Fruit fly (Drosophila melanogaster) whole organism, embryonic: ENCODE measurements around the gene gb.
A peak's percentile ranks its signal among the peaks of the same experiment; 100 is the strongest.

ENCODE experiments used
- Ada2b ChIP-seq: fragments of 200-800 bp; sonication (Bioruptor generic); IDR thresholded peaks from 2 replicates; pipeline ENCODE4 v1.3.6; 2022; ENCODE audit warnings: missing biosample characterization, missing genetic modification characterization
- Awh ChIP-seq: fragments of 200-800 bp; sonication (Bioruptor generic); IDR thresholded peaks from 2 replicates; pipeline ENCODE4, ENCODE4 v1.3.6; 2022; ENCODE audit warnings: missing biosample characterization, missing genetic modification characterization
- B-H1 ChIP-seq: fragments of 200-800 bp; sonication (Bioruptor generic); IDR thresholded peaks from 3 replicates; pipeline ENCODE4 v1.3.6; 2022; ENCODE audit warnings: missing biosample characterization, missing genetic modification characterization
- BEAF-32 ChIP-seq: fragments of 200-800 bp; sonication (Bioruptor generic); optimal IDR thresholded peaks from 3 replicates; lab custom pipeline; 2017; ENCODE audit warnings: missing biosample characterization, missing genetic modification characterization, mild to moderate bottlenecking, moderate library complexity, missing genetic modification reagents
- Blimp-1 ChIP-seq: fragments of 200-800 bp; sonication (Bioruptor generic); optimal IDR thresholded peaks from 3 replicates; lab custom pipeline; 2018; ENCODE audit warnings: missing biosample characterization, missing genetic modification characterization, mild to moderate bottlenecking, moderate library complexity, missing genetic modification reagents
- CG1024 ChIP-seq: fragments of 200-800 bp; sonication (Bioruptor generic); IDR thresholded peaks from 2 replicates; pipeline ENCODE4 v1.3.6; 2022; ENCODE audit warnings: missing biosample characterization, missing genetic modification characterization
- CG11695 ChIP-seq: fragments of 200-800 bp; sonication (Bioruptor generic); IDR thresholded peaks from 3 replicates; pipeline ENCODE4 v1.3.6; 2022; ENCODE audit warnings: missing biosample characterization, missing genetic modification characterization
- CG13894 ChIP-seq: fragments of 200-800 bp; sonication (Bioruptor generic); optimal IDR thresholded peaks from 3 replicates; lab custom pipeline; 2018; ENCODE audit warnings: missing biosample characterization, mild to moderate bottlenecking, missing genetic modification characterization, moderate library complexity
- CG15269 ChIP-seq: fragments of 200-800 bp; sonication (Bioruptor generic); optimal IDR thresholded peaks from 2 replicates; lab custom pipeline; 2018; ENCODE audit warnings: missing biosample characterization, mild to moderate bottlenecking, missing genetic modification characterization, moderate library complexity
- CG1529 ChIP-seq: fragments of 200-800 bp; sonication (Bioruptor generic); optimal IDR thresholded peaks from 3 replicates; lab custom pipeline; 2018; ENCODE audit warnings: missing biosample characterization, missing genetic modification characterization
- CG15479 ChIP-seq: fragments of 200-800 bp; sonication (Bioruptor generic); optimal IDR thresholded peaks from 3 replicates; lab custom pipeline; 2019; ENCODE audit warnings: missing biosample characterization, mild to moderate bottlenecking, missing genetic modification characterization, moderate library complexity
- CG17802 ChIP-seq: fragments of 200-800 bp; sonication (Bioruptor generic); optimal IDR thresholded peaks from 2 replicates; lab custom pipeline; 2018; ENCODE audit warnings: missing biosample characterization, mild to moderate bottlenecking, missing genetic modification characterization, moderate library complexity
- CG17829 ChIP-seq: fragments of 200-800 bp; optimal IDR thresholded peaks from 2 replicates; lab custom pipeline; 2019; ENCODE audit warnings: missing biosample characterization, mild to moderate bottlenecking, missing genetic modification characterization, moderate library complexity
- CG18476 ChIP-seq: fragments of 200-800 bp; sonication (Bioruptor generic); optimal IDR thresholded peaks from 2 replicates; lab custom pipeline; 2016; ENCODE audit warnings: missing biosample characterization, mild to moderate bottlenecking, missing genetic modification characterization
- CG2199 ChIP-seq: fragments of 200-800 bp; sonication (Bioruptor generic); IDR thresholded peaks from 3 replicates; pipeline ENCODE4 v1.3.6; 2022; ENCODE audit warnings: missing biosample characterization, missing genetic modification characterization
- CG30403 ChIP-seq: fragments of 200-800 bp; sonication (Bioruptor generic); optimal IDR thresholded peaks from 3 replicates; lab custom pipeline; 2016; ENCODE audit warnings: missing biosample characterization, missing genetic modification characterization
- CG3407 ChIP-seq: fragments of 200-800 bp; sonication (Bioruptor generic); optimal IDR thresholded peaks from 2 replicates; lab custom pipeline; 2018; ENCODE audit warnings: missing biosample characterization, mild to moderate bottlenecking, missing genetic modification characterization
- CG3838 ChIP-seq: fragments of 200-800 bp; sonication (Bioruptor generic); optimal IDR thresholded peaks from 3 replicates; lab custom pipeline; 2016; ENCODE audit warnings: missing biosample characterization, missing genetic modification characterization
- CG4424 ChIP-seq: fragments of 200-800 bp; sonication (Bioruptor generic); optimal IDR thresholded peaks from 3 replicates; lab custom pipeline; 2016; ENCODE audit warnings: missing biosample characterization, missing genetic modification characterization
- CG4707 ChIP-seq: fragments of 200-800 bp; sonication (Bioruptor generic); optimal IDR thresholded peaks from 2 replicates; lab custom pipeline; 2018; ENCODE audit warnings: missing biosample characterization, mild to moderate bottlenecking, missing genetic modification characterization, moderate library complexity
- CG6791 ChIP-seq: fragments of 200-800 bp; sonication (Bioruptor generic); IDR thresholded peaks from 3 replicates; pipeline ENCODE4 v1.3.6; 2022; ENCODE audit warnings: missing biosample characterization, missing genetic modification characterization; ENCODE audit not compliant: partially characterized antibody
- CG7271 ChIP-seq: fragments of 200-800 bp; sonication (Bioruptor generic); optimal IDR thresholded peaks from 2 replicates; lab custom pipeline; 2018; ENCODE audit warnings: missing biosample characterization, mild to moderate bottlenecking, missing genetic modification characterization, moderate library complexity
- CG7357 ChIP-seq: fragments of 200-800 bp; sonication (Bioruptor generic); IDR thresholded peaks from 3 replicates; pipeline ENCODE4 v1.3.6; 2022; ENCODE audit warnings: missing biosample characterization, missing genetic modification characterization
- CG8290 ChIP-seq, 3 experiments: fragments of 200-800 bp; sonication (Bioruptor generic); optimal IDR thresholded peaks; 2 replicates each; lab custom pipeline; 2016 to 2019; ENCODE audit warnings: missing biosample characterization in 3 of 3, missing genetic modification characterization in 3 of 3, mild to moderate bottlenecking in 2 of 3, moderate library complexity in 1 of 3
- CG8924 ChIP-seq: fragments of 200-800 bp; optimal IDR thresholded peaks from 3 replicates; lab custom pipeline; 2019; ENCODE audit warnings: missing biosample characterization, mild to moderate bottlenecking, missing genetic modification characterization, moderate library complexity
- Dek ChIP-seq: fragments of 200-800 bp; sonication (Bioruptor generic); optimal IDR thresholded peaks from 3 replicates; lab custom pipeline; 2019; ENCODE audit warnings: missing biosample characterization, mild to moderate bottlenecking, missing genetic modification characterization, moderate library complexity
- Dip3 ChIP-seq: fragments of 200-800 bp; sonication (Bioruptor generic); optimal IDR thresholded peaks from 3 replicates; lab custom pipeline; 2016; ENCODE audit warnings: missing biosample characterization, missing genetic modification characterization
- Doc3 ChIP-seq: fragments of 200-800 bp; sonication (Bioruptor generic); IDR thresholded peaks from 3 replicates; pipeline ENCODE4 v1.3.6; 2022; ENCODE audit warnings: missing biosample characterization, missing genetic modification characterization; ENCODE audit not compliant: partially characterized antibody
- Fer1 ChIP-seq: fragments of 200-800 bp; sonication (Bioruptor generic); optimal IDR thresholded peaks from 2 replicates; lab custom pipeline; 2017; ENCODE audit warnings: missing biosample characterization, mild to moderate bottlenecking, missing genetic modification characterization
- Hey ChIP-seq: fragments of 200-800 bp; sonication (Bioruptor generic); optimal IDR thresholded peaks from 3 replicates; lab custom pipeline; 2018; ENCODE audit warnings: missing biosample characterization, mild to moderate bottlenecking, missing genetic modification characterization
- MBD-R2 ChIP-seq: fragments of 200-800 bp; sonication (Bioruptor generic); IDR thresholded peaks from 2 replicates; pipeline ENCODE4 v1.3.6; 2022; ENCODE audit warnings: missing biosample characterization, missing genetic modification characterization
- NC2α ChIP-seq: fragments of 200-800 bp; sonication (Bioruptor generic); optimal IDR thresholded peaks from 2 replicates; lab custom pipeline; 2016; ENCODE audit warnings: missing biosample characterization, missing genetic modification characterization
- Xbp1 ChIP-seq: fragments of 200-800 bp; sonication (Bioruptor generic); optimal IDR thresholded peaks from 3 replicates; lab custom pipeline; 2016; ENCODE audit warnings: missing biosample characterization, mild to moderate bottlenecking, missing genetic modification characterization
- ab ChIP-seq: fragments of 200-800 bp; sonication (Bioruptor generic); optimal IDR thresholded peaks from 2 replicates; lab custom pipeline; 2016; ENCODE audit warnings: missing biosample characterization, missing genetic modification characterization
- ara ChIP-seq: fragments of 200-800 bp; sonication (Bioruptor generic); IDR thresholded peaks from 2 replicates; pipeline ENCODE4 v1.3.6; 2022; ENCODE audit warnings: missing biosample characterization, missing genetic modification characterization
- bigmax ChIP-seq: fragments of 200-800 bp; sonication (Bioruptor generic); optimal IDR thresholded peaks from 2 replicates; lab custom pipeline; 2018; ENCODE audit warnings: missing biosample characterization, mild to moderate bottlenecking, missing genetic modification characterization
- br ChIP-seq: fragments of >200 bp; optimal IDR thresholded peaks from 2 replicates; lab custom pipeline; 2017
- cad ChIP-seq: fragments of >200 bp; optimal IDR thresholded peaks from 2 replicates; lab custom pipeline; 2017; ENCODE audit warnings: missing biosample characterization, missing genetic modification characterization
- cas ChIP-seq: fragments of 200-800 bp; sonication (Bioruptor generic); IDR thresholded peaks from 2 replicates; pipeline ENCODE4 v1.3.6; 2022; ENCODE audit warnings: missing biosample characterization, missing genetic modification characterization
- danr ChIP-seq: fragments of 200-800 bp; sonication (Bioruptor generic); IDR thresholded peaks from 2 replicates; pipeline ENCODE4 v1.3.6; 2022; ENCODE audit warnings: missing biosample characterization, missing genetic modification characterization
- dimm ChIP-seq: fragments of 200-800 bp; sonication (Bioruptor generic); IDR thresholded peaks from 2 replicates; pipeline ENCODE4 v1.3.6; 2022; ENCODE audit warnings: missing biosample characterization, missing genetic modification characterization
- dm ChIP-seq: fragments of 200-800 bp; sonication (Bioruptor generic); optimal IDR thresholded peaks from 3 replicates; lab custom pipeline; 2016; ENCODE audit warnings: missing biosample characterization, missing genetic modification characterization
- grn ChIP-seq: fragments of 200-800 bp; sonication (Bioruptor generic); optimal IDR thresholded peaks from 3 replicates; lab custom pipeline; 2017; ENCODE audit warnings: missing biosample characterization, missing genetic modification characterization
- ham ChIP-seq: fragments of 200-800 bp; sonication (Bioruptor generic); IDR thresholded peaks from 2 replicates; pipeline ENCODE4 v1.3.6; 2022; ENCODE audit warnings: missing biosample characterization, missing genetic modification characterization
- jing ChIP-seq: fragments of 200-800 bp; sonication (Bioruptor generic); optimal IDR thresholded peaks from 2 replicates; lab custom pipeline; 2018; ENCODE audit warnings: missing biosample characterization, mild to moderate bottlenecking, missing genetic modification characterization
- lov ChIP-seq, 2 experiments: fragments of 200-800 bp in 1 of 2; fragments of >200 bp in 1 of 2; sonication (Bioruptor generic) in 1 of 2; IDR thresholded peaks in 1 of 2; optimal IDR thresholded peaks in 1 of 2; 2 replicates in 1 of 2; 3 replicates in 1 of 2; pipeline versions ENCODE4 v1.3.6 to Lab custom; 2017 to 2022; ENCODE audit warnings: missing biosample characterization in 1 of 2, missing genetic modification characterization in 1 of 2
- schlank ChIP-seq: fragments of 200-800 bp; sonication (Bioruptor generic); optimal IDR thresholded peaks from 2 replicates; lab custom pipeline; 2018; ENCODE audit warnings: missing biosample characterization, mild to moderate bottlenecking, missing genetic modification characterization
- tgo ChIP-seq: fragments of 200-800 bp; sonication (Bioruptor generic); IDR thresholded peaks from 3 replicates; pipeline ENCODE4 v1.3.6; 2022; ENCODE audit warnings: missing biosample characterization, missing genetic modification characterization
- ttk ChIP-seq: fragments of 200-800 bp; sonication (Bioruptor generic); IDR thresholded peaks from 2 replicates; pipeline ENCODE4 v2.1.2; 2022; ENCODE audit warnings: missing biosample characterization, missing genetic modification characterization
- unc-4 ChIP-seq: fragments of 200-800 bp; sonication (Bioruptor generic); IDR thresholded peaks from 2 replicates; pipeline ENCODE4 v1.3.6; 2022; ENCODE audit warnings: missing biosample characterization, missing genetic modification characterization; ENCODE audit not compliant: partially characterized antibody
- unpg ChIP-seq: fragments of 200-800 bp; sonication (Bioruptor generic); optimal IDR thresholded peaks from 3 replicates; lab custom pipeline; 2018; ENCODE audit warnings: missing biosample characterization, mild to moderate bottlenecking, missing genetic modification characterization, moderate library complexity

gb gene

DNA sequence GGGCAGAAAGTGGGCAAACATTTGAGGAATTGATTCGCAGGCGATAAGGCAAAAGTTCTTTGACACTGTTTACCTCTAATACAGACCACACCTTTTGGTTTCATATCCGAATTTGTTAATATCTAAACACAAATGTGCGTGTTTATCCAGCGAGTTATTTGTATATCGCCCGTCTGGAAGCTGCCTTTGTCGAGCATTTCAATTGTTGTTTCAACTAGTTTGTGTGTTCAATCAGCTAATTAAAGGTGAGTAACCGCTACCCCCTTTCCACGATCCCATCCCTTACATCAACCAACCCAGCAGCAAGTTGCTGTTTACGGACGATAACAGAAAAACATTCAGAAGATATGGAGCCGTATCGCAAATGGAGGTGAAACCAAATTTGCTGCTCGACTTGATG is 19.3 kb upstream of the gb start (continued):
- no peak; the same call in 1 of the 2 replicates for TF ChIP-seq MBD-R2
- no peak for TF ChIP-seq CG1529
- no peak for TF ChIP-seq ttk (GFP tag; lab: Robert Waterston, UW)
- no peak for TF ChIP-seq CG8290 (GFP tag; optimal IDR thresholded peaks at IDR 0.05; lab: Kevin White, UChicago)
- peak in 1 of 2 experiments; percentile 93 for TF ChIP-seq CG8290 (tag; optimal IDR thresholded peaks at IDR 0.05; lab: Kevin White, UChicago)
- TF ChIP-seq Fer1 (GFP tag; lab: Kevin White, UChicago), result peak; percentile 78
- no peak for TF ChIP-seq br (lab: Kevin White, UChicago)
- TF ChIP-seq bigmax (GFP tag; lab: Kevin White, UChicago), result no peak
- no peak for TF ChIP-seq tgo (GFP tag; lab: Robert Waterston, UW)
- TF ChIP-seq CG8924, result no peak
- TF ChIP-seq B-H1, result no peak
- TF ChIP-seq Doc3 (GFP tag; lab: Robert Waterston, UW), result no peak
- TF ChIP-seq CG6791 (GFP tag; lab: Robert Waterston, UW), result no peak
- no peak for TF ChIP-seq CG7357 (GFP tag; lab: Robert Waterston, UW)
- 0 out of 2 replicates have a peak, but pooled peaks have one; percentile 19 for TF ChIP-seq Awh (GFP tag; lab: Robert Waterston, UW)
- TF ChIP-seq CG30403, result no peak
- TF ChIP-seq lov (optimal IDR thresholded peaks at IDR 0.05; lab: Kevin White, UChicago), result no peak
- no peak for TF ChIP-seq lov (GFP tag; IDR thresholded peaks at IDR 0.05; lab: Robert Waterston, UW)
- no peak for TF ChIP-seq danr
- TF ChIP-seq cad (GFP tag; lab: Kevin White, UChicago), result no peak
- TF ChIP-seq ara (GFP tag; lab: Robert Waterston, UW), result no peak
- peak; percentile 7 for TF ChIP-seq CG15269 (tag; lab: Kevin White, UChicago)
- no peak for TF ChIP-seq CG17829
- TF ChIP-seq CG13894 (tag; lab: Kevin White, UChicago), result peak; percentile 57
- TF ChIP-seq CG2199 (GFP tag; lab: Robert Waterston, UW), result no peak
- TF ChIP-seq schlank, result peak; percentile 79
- no peak for TF ChIP-seq cas (GFP tag; lab: Robert Waterston, UW)
- TF ChIP-seq BEAF-32, result no peak
- TF ChIP-seq CG7271 (tag; lab: Kevin White, UChicago), result no peak
- no peak for TF ChIP-seq ham
- no peak for TF ChIP-seq Xbp1 (GFP tag; lab: Kevin White, UChicago)
- TF ChIP-seq Ada2b (GFP tag; lab: Robert Waterston, UW), result no peak
- peak; percentile 56 for TF ChIP-seq Dip3 (GFP tag; lab: Kevin White, UChicago)
- TF ChIP-seq CG1024 (GFP tag; lab: Robert Waterston, UW), result no peak
- no peak for TF ChIP-seq jing
- TF ChIP-seq CG15479 (GFP tag; lab: Kevin White, UChicago), result no peak
- peak; percentile 25 for TF ChIP-seq Hey (tag; lab: Kevin White, UChicago)
- TF ChIP-seq unpg (GFP tag; lab: Kevin White, UChicago), result peak; percentile 35
- TF ChIP-seq Dek (tag; lab: Kevin White, UChicago), result peak; percentile 12
- TF ChIP-seq dimm (GFP tag; lab: Robert Waterston, UW), result no peak
- TF ChIP-seq CG3407 (GFP tag; lab: Kevin White, UChicago), result no peak
- TF ChIP-seq ab (GFP tag; lab: Kevin White, UChicago), result no peak
- TF ChIP-seq CG3838 (GFP tag; lab: Kevin White, UChicago), result no peak
- no peak for TF ChIP-seq NC2α
- no peak for TF ChIP-seq grn (GFP tag; lab: Kevin White, UChicago)
- peak; percentile 1 for TF ChIP-seq Blimp-1
- no peak for TF ChIP-seq unc-4 (GFP tag; lab: Robert Waterston, UW)
- no peak for TF ChIP-seq dm
- no peak for TF ChIP-seq CG4424 (GFP tag; lab: Kevin White, UChicago)
- TF ChIP-seq CG4707, result no peak
- no peak for TF ChIP-seq CG17802
- no peak for TF ChIP-seq CG18476 (GFP tag; lab: Kevin White, UChicago)
- 0 out of 3 replicates have a peak, but pooled peaks have one; percentile 42 for TF ChIP-seq CG11695 (GFP tag; lab: Robert Waterston, UW)
